Worm (Caenorhabditis elegans) whole organism, L4 larva: ENCODE measurements around the gene tat-4.
A peak's percentile ranks its signal among the peaks of the same experiment; 100 is the strongest.

Experiments
- F44E2.7 ChIP-seq: fragments of 200-800 bp; sonication (Bioruptor generic); IDR thresholded peaks from 2 replicates; pipeline ENCODE4 v2.1.2; 2022; ENCODE audit warnings: missing genetic modification characterization, missing compliant biosample characterization
- Y105C5A.15 ChIP-seq: fragments of 200-800 bp; sonication (Bioruptor generic); IDR thresholded peaks from 2 replicates; pipeline ENCODE4 v1.3.6; 2022; ENCODE audit warnings: missing genetic modification characterization, missing compliant biosample characterization
- Y75B8A.6 ChIP-seq: fragments of 200-800 bp; sonication (Bioruptor generic); IDR thresholded peaks from 2 replicates; pipeline ENCODE4 v1.3.6; 2022; ENCODE audit warnings: missing genetic modification reagents, missing genetic modification characterization, missing compliant biosample characterization
- ZK337.2 ChIP-seq: fragments of 200-800 bp; sonication (Bioruptor generic); IDR thresholded peaks from 2 replicates; pipeline ENCODE4 v1.3.6; 2022; ENCODE audit warnings: missing genetic modification reagents, missing genetic modification characterization, missing compliant biosample characterization
- ZK546.5 ChIP-seq, 2 experiments: sonication (generic microtip); optimal IDR thresholded peaks; 2 replicates each; lab custom pipeline; 2017; ENCODE audit warnings: missing biosample characterization in 2 of 2, missing genetic modification characterization in 2 of 2
- aha-1 ChIP-seq: fragments of 150-350 bp; peaks from one replicate; lab custom pipeline; 2014; ENCODE audit warnings: missing biosample characterization, missing genetic modification characterization
- arid-1 ChIP-seq: fragments of 200-800 bp; sonication (Bioruptor generic); conservative IDR thresholded peaks from 2 replicates; pipeline ENCODE4 v1.3.6; 2022; ENCODE audit warnings: missing genetic modification reagents, missing genetic modification characterization, missing compliant biosample characterization
- attf-4 ChIP-seq: sonication (generic microtip); optimal IDR thresholded peaks from 3 replicates; lab custom pipeline; 2017; ENCODE audit warnings: missing biosample characterization, missing genetic modification characterization
- ceh-20 ChIP-seq: fragments of 200-800 bp; sonication (Bioruptor generic); IDR thresholded peaks from 2 replicates; pipeline ENCODE4 v1.3.6; 2022; ENCODE audit warnings: missing genetic modification reagents, missing genetic modification characterization, missing compliant biosample characterization
- ceh-44 ChIP-seq: fragments of 200-800 bp; sonication (Bioruptor generic); IDR thresholded peaks from 2 replicates; pipeline ENCODE4 v1.3.6; 2022; ENCODE audit warnings: missing genetic modification reagents, missing genetic modification characterization, missing compliant biosample characterization
- ceh-82 ChIP-seq: sonication (generic microtip); optimal IDR thresholded peaks from 2 replicates; lab custom pipeline; 2017; ENCODE audit warnings: missing biosample characterization, missing genetic modification characterization
- ces-1 ChIP-seq: fragments of 150-350 bp; sonication (generic microtip); optimal IDR thresholded peaks from 4 replicates; lab custom pipeline; 2014; ENCODE audit warnings: missing biosample characterization, missing genetic modification reagents, missing genetic modification characterization
- daf-19 ChIP-seq: fragments of 200-800 bp; sonication (Bioruptor generic); conservative IDR thresholded peaks from 2 replicates; pipeline ENCODE4 v1.3.6; 2022; ENCODE audit warnings: missing genetic modification characterization, missing compliant biosample characterization
- dmd-6 ChIP-seq: fragments of 200-800 bp; sonication (Bioruptor generic); IDR thresholded peaks from 2 replicates; pipeline ENCODE4 v1.3.6; 2022; ENCODE audit warnings: missing genetic modification reagents, missing genetic modification characterization, missing compliant biosample characterization
- dmd-8 ChIP-seq: fragments of 200-800 bp; sonication (Bioruptor generic); IDR thresholded peaks from 2 replicates; pipeline ENCODE4 v1.3.6; 2022; ENCODE audit warnings: missing genetic modification characterization, missing compliant biosample characterization
- dmd-9 ChIP-seq: fragments of 200-800 bp; sonication (Bioruptor generic); IDR thresholded peaks from 2 replicates; pipeline ENCODE4 v1.3.6; 2022; ENCODE audit warnings: missing genetic modification reagents, missing genetic modification characterization, missing compliant biosample characterization
- dpl-1 ChIP-seq: fragments of 150-350 bp; optimal IDR thresholded peaks from 2 replicates; lab custom pipeline; 2014; ENCODE audit warnings: missing biosample characterization, missing genetic modification reagents, missing genetic modification characterization
- duxl-1 ChIP-seq: sonication (generic microtip); optimal IDR thresholded peaks from 2 replicates; lab custom pipeline; 2016; ENCODE audit warnings: mild to moderate bottlenecking, missing genetic modification characterization, moderate library complexity, missing compliant biosample characterization; ENCODE audit not compliant: poor library complexity
- dve-1 ChIP-seq: sonication (generic microtip); optimal IDR thresholded peaks from 2 replicates; lab custom pipeline; 2017; ENCODE audit warnings: antibody characterized with exemption, mild to moderate bottlenecking, missing genetic modification characterization, missing compliant biosample characterization; ENCODE audit not compliant: insufficient read depth
- egl-27 ChIP-seq: sonication (generic microtip); optimal IDR thresholded peaks from 3 replicates; lab custom pipeline; 2017; ENCODE audit warnings: missing biosample characterization, missing genetic modification reagents, missing genetic modification characterization
- hif-1 ChIP-seq, 2 experiments: sonication (generic microtip); optimal IDR thresholded peaks; 2 replicates each; lab custom pipeline; 2016 to 2017; ENCODE audit warnings: missing compliant biosample characterization in 2 of 2, missing genetic modification characterization in 2 of 2, missing genetic modification reagents in 2 of 2, missing genotype in 2 of 2, mild to moderate bottlenecking in 1 of 2
- hlh-11 ChIP-seq: fragments of 200-800 bp; sonication (Bioruptor generic); optimal IDR thresholded peaks from 2 replicates; lab custom pipeline; 2018; ENCODE audit warnings: mild to moderate bottlenecking, missing genetic modification characterization, missing compliant biosample characterization
- hlh-30 ChIP-seq: sonication (generic microtip); optimal IDR thresholded peaks from 2 replicates; lab custom pipeline; 2017; ENCODE audit warnings: antibody characterized with exemption, mild to moderate bottlenecking, missing genetic modification characterization, missing compliant biosample characterization; ENCODE audit not compliant: insufficient read depth
- jun-1 ChIP-seq: fragments of 150-350 bp; optimal IDR thresholded peaks from 2 replicates; lab custom pipeline; 2014; ENCODE audit warnings: missing biosample characterization, missing genetic modification reagents, missing genetic modification characterization
- lin-13 ChIP-seq: fragments of 150-350 bp; optimal IDR thresholded peaks from 2 replicates; lab custom pipeline; 2014; ENCODE audit warnings: missing biosample characterization, missing genetic modification reagents, missing genetic modification characterization
- lin-29 ChIP-seq: fragments of 200-800 bp; sonication (Bioruptor generic); IDR thresholded peaks from 2 replicates; pipeline ENCODE4 v1.3.6; 2022; ENCODE audit warnings: missing genetic modification reagents, missing genetic modification characterization, missing compliant biosample characterization
- lin-38 ChIP-seq: fragments of 200-800 bp; sonication (Bioruptor generic); IDR thresholded peaks from 2 replicates; pipeline ENCODE4 v1.3.6; 2022; ENCODE audit warnings: missing genetic modification reagents, missing genetic modification characterization, missing compliant biosample characterization
- lir-3 ChIP-seq: sonication (generic microtip); optimal IDR thresholded peaks from 2 replicates; lab custom pipeline; 2016; ENCODE audit warnings: mild to moderate bottlenecking, missing genetic modification characterization, missing compliant biosample characterization
- lsy-2 ChIP-seq, 2 experiments: fragments of 150-350 bp in 1 of 2; sonication (generic microtip) in 1 of 2; optimal IDR thresholded peaks; 2 replicates each; lab custom pipeline; 2014 to 2017; ENCODE audit warnings: missing biosample characterization in 2 of 2, missing genetic modification characterization in 2 of 2
- madf-5 ChIP-seq, 2 experiments: fragments of 200-800 bp; sonication (Bioruptor generic); IDR thresholded peaks; 2 replicates each; pipeline ENCODE4 v1.3.6; 2022; ENCODE audit warnings: missing compliant biosample characterization in 2 of 2, missing genetic modification characterization in 2 of 2
- mdl-1 ChIP-seq, 2 experiments: fragments of 150-350 bp in 1 of 2; sonication (generic microtip) in 1 of 2; optimal IDR thresholded peaks; 2 replicates each; lab custom pipeline; 2014 to 2017; ENCODE audit warnings: missing biosample characterization in 2 of 2, missing genetic modification characterization in 2 of 2
- mdt-29 ChIP-seq: fragments of 200-800 bp; sonication (Bioruptor generic); IDR thresholded peaks from 2 replicates; pipeline ENCODE4 v1.3.6; 2022; ENCODE audit warnings: missing genetic modification reagents, missing genetic modification characterization, missing compliant biosample characterization
- mes-2 ChIP-seq: sonication (generic microtip); optimal IDR thresholded peaks from 2 replicates; lab custom pipeline; 2016; ENCODE audit warnings: missing genotype, mild to moderate bottlenecking, missing genetic modification characterization, missing compliant biosample characterization; ENCODE audit not compliant: poor library complexity, severe bottlenecking
- mxl-2 ChIP-seq: fragments of 200-800 bp; sonication (Bioruptor generic); conservative IDR thresholded peaks from 2 replicates; pipeline ENCODE4 v1.3.6; 2022; ENCODE audit warnings: missing genetic modification reagents, missing genetic modification characterization, missing compliant biosample characterization
- nhr-11 ChIP-seq: fragments of 150-350 bp; optimal IDR thresholded peaks from 2 replicates; lab custom pipeline; 2014; ENCODE audit warnings: missing biosample characterization, missing genetic modification characterization
- nhr-111 ChIP-seq: fragments of 200-800 bp; sonication (Bioruptor generic); optimal IDR thresholded peaks from 2 replicates; lab custom pipeline; 2018; ENCODE audit warnings: mild to moderate bottlenecking, missing genetic modification characterization, missing compliant biosample characterization
- nhr-41 ChIP-seq: fragments of 200-800 bp; sonication (Bioruptor generic); IDR thresholded peaks from 2 replicates; pipeline ENCODE4 v1.3.6; 2022; ENCODE audit warnings: missing genetic modification reagents, missing genetic modification characterization, missing compliant biosample characterization
- nhr-48 ChIP-seq: sonication (generic microtip); optimal IDR thresholded peaks from 2 replicates; lab custom pipeline; 2016; ENCODE audit warnings: mild to moderate bottlenecking, missing genetic modification characterization, missing compliant biosample characterization
- nhr-77 ChIP-seq: fragments of 150-350 bp; optimal IDR thresholded peaks from 2 replicates; lab custom pipeline; 2014; ENCODE audit warnings: missing biosample characterization, missing genetic modification characterization
- php-3 ChIP-seq: fragments of 200-800 bp; sonication (Bioruptor generic); IDR thresholded peaks from 2 replicates; pipeline ENCODE4 v1.3.6; 2022; ENCODE audit warnings: missing genetic modification reagents, missing genetic modification characterization, missing compliant biosample characterization
- rbr-2 ChIP-seq: sonication (generic microtip); optimal IDR thresholded peaks from 2 replicates; lab custom pipeline; 2016; ENCODE audit warnings: missing genotype, missing genetic modification characterization, missing compliant biosample characterization
- set-16 ChIP-seq: fragments of 200-800 bp; sonication (Bioruptor generic); IDR thresholded peaks from 2 replicates; pipeline ENCODE4 v1.3.6; 2022; ENCODE audit warnings: missing genetic modification reagents, missing genetic modification characterization, missing compliant biosample characterization
- snpc-1.2 ChIP-seq: fragments of 200-800 bp; sonication (Bioruptor generic); IDR thresholded peaks from 2 replicates; pipeline ENCODE4 v1.3.6; 2022; ENCODE audit warnings: missing genetic modification reagents, missing genetic modification characterization, missing compliant biosample characterization
- tag-97 ChIP-seq: fragments of 200-800 bp; sonication (Bioruptor generic); IDR thresholded peaks from 2 replicates; pipeline ENCODE4 v1.3.6; 2022; ENCODE audit warnings: missing genetic modification characterization, missing compliant biosample characterization
- tra-1 ChIP-seq: fragments of 200-800 bp; sonication (Bioruptor generic); IDR thresholded peaks from 2 replicates; pipeline ENCODE4 v1.3.6; 2022; ENCODE audit warnings: missing genetic modification reagents, missing genetic modification characterization, missing compliant biosample characterization
- vab-7 ChIP-seq: fragments of 200-800 bp; sonication (Bioruptor generic); IDR thresholded peaks from 2 replicates; pipeline ENCODE4 v1.3.6; 2022; ENCODE audit warnings: missing genetic modification reagents, missing genetic modification characterization, missing compliant biosample characterization
- zag-1 ChIP-seq: fragments of 150-350 bp; optimal IDR thresholded peaks from 2 replicates; lab custom pipeline; 2014; ENCODE audit warnings: missing biosample characterization, missing genetic modification characterization
- zfp-2 ChIP-seq: sonication (generic microtip); optimal IDR thresholded peaks from 2 replicates; lab custom pipeline; 2016; ENCODE audit warnings: mild to moderate bottlenecking, missing genetic modification characterization, missing compliant biosample characterization
- ztf-11 ChIP-seq: fragments of 150-350 bp; optimal IDR thresholded peaks from 2 replicates; lab custom pipeline; 2014; ENCODE audit warnings: missing biosample characterization, missing genetic modification characterization

Gene tat-4

ce11 chrII:6269805-6270414 is 25.8 kb upstream of the tat-4 start, which contains the start of gene F13H8.2 (continued):
- TF ChIP-seq madf-5 (GFP tag; IDR thresholded peaks at IDR 0.05; lab: Robert Waterston, UW): no peak
- peak; percentile 93 for TF ChIP-seq arid-1 (GFP tag; lab: Robert Waterston, UW)
- TF ChIP-seq Y105C5A.15 (GFP tag; lab: Robert Waterston, UW): no peak
- TF ChIP-seq Y75B8A.6 (GFP tag; lab: Robert Waterston, UW): no peak
- TF ChIP-seq hif-1 (tag; optimal IDR thresholded peaks at IDR 0.05; lab: Kevin White, UChicago): peak in 1 of 2 experiments; percentile 58
- no peak for TF ChIP-seq F44E2.7
- TF ChIP-seq lin-38 (GFP tag; lab: Robert Waterston, UW): peak; percentile 89
- peak; percentile 77 for TF ChIP-seq ceh-20
- no peak for TF ChIP-seq zfp-2 (tag; lab: Kevin White, UChicago)
- TF ChIP-seq tag-97: no peak
- no peak for TF ChIP-seq ceh-82 (tag; lab: Kevin White, UChicago)
- peak; percentile 78 for TF ChIP-seq rbr-2 (tag; lab: Kevin White, UChicago)
- 0 out of 2 replicates have a peak, but pooled peaks have one; percentile 34 for TF ChIP-seq daf-19 (GFP tag; lab: Robert Waterston, UW)
- TF ChIP-seq lsy-2 (tag; optimal IDR thresholded peaks at IDR 0.05; lab: Kevin White, UChicago): peak; percentile 26 to 80
- TF ChIP-seq dve-1: peak; percentile 40
- TF ChIP-seq nhr-41 (GFP tag; lab: Robert Waterston, UW): no peak
- TF ChIP-seq vab-7 (GFP tag; lab: Robert Waterston, UW): peak; percentile 77
- TF ChIP-seq set-16 (GFP tag; lab: Robert Waterston, UW): no peak; the same call in 1 of the 2 replicates
- TF ChIP-seq php-3 (GFP tag; lab: Robert Waterston, UW): 0 out of 2 replicates have a peak, but pooled peaks have one; percentile 36
- no peak for TF ChIP-seq egl-27
- TF ChIP-seq snpc-1.2 (GFP tag; lab: Robert Waterston, UW): peak; percentile 61; the same call in 1 of the 2 replicates
- TF ChIP-seq aha-1 (tag; lab: Kevin White, UChicago): no peak
- peak; percentile 22 for TF ChIP-seq nhr-48 (tag; lab: Kevin White, UChicago)
- TF ChIP-seq lir-3 (tag; lab: Kevin White, UChicago): no peak
- TF ChIP-seq mes-2 (tag; lab: Kevin White, UChicago): peak; percentile 92
- no peak for TF ChIP-seq ces-1
- peak; percentile 28 for TF ChIP-seq nhr-77 (tag; lab: Kevin White, UChicago)
- TF ChIP-seq ztf-11 (tag; lab: Kevin White, UChicago): no peak
- TF ChIP-seq mxl-2 (GFP tag; lab: Robert Waterston, UW): 0 out of 2 replicates have a peak, but pooled peaks have one; percentile 35
- TF ChIP-seq tra-1 (GFP tag; lab: Robert Waterston, UW): peak; percentile 62; the same call in 1 of the 2 replicates
- TF ChIP-seq duxl-1 (tag; lab: Kevin White, UChicago): peak; percentile 41
- 0 out of 2 replicates have a peak, but pooled peaks have one; percentile 30 for TF ChIP-seq dmd-8 (GFP tag; lab: Robert Waterston, UW)
- no peak for TF ChIP-seq zag-1
- peak; percentile 67 for TF ChIP-seq hlh-11 (tag; lab: Kevin White, UChicago)
- TF ChIP-seq jun-1 (tag; lab: Kevin White, UChicago): no peak
- TF ChIP-seq lin-29 (GFP tag; lab: Robert Waterston, UW): 0 out of 2 replicates have a peak, but pooled peaks have one; percentile 11
- no peak for TF ChIP-seq nhr-111 (GFP tag; lab: Kevin White, UChicago)
- peak; percentile 79 for TF ChIP-seq ceh-44 (GFP tag; lab: Robert Waterston, UW)
- peak; percentile 28 for TF ChIP-seq lin-13 (GFP tag; lab: Kevin White, UChicago)
- peak in 1 of 2 experiments; percentile 52 for TF ChIP-seq mdl-1 (tag; optimal IDR thresholded peaks at IDR 0.05; lab: Kevin White, UChicago)
- no peak for TF ChIP-seq attf-4 (tag; lab: Kevin White, UChicago)
- TF ChIP-seq ZK337.2: peak; percentile 70; the same call in 1 of the 2 replicates
- TF ChIP-seq ZK546.5 (tag; optimal IDR thresholded peaks at IDR 0.05; lab: Kevin White, UChicago): no peak
- TF ChIP-seq mdt-29: no peak
- TF ChIP-seq dpl-1 (GFP tag; lab: Kevin White, UChicago): peak; percentile 95
- peak; percentile 71 for TF ChIP-seq dmd-9 (GFP tag; lab: Robert Waterston, UW)
- TF ChIP-seq hlh-30: peak; percentile 68
- TF ChIP-seq dmd-6 (GFP tag; lab: Robert Waterston, UW): peak; percentile 78
- TF ChIP-seq nhr-11 (tag; lab: Kevin White, UChicago): peak; percentile 27
